Worm (Caenorhabditis elegans) whole organism, L4 larva: ENCODE data around the gene his-62.

ENCODE experiments used
- T26A8.4 ChIP-seq: fragments of 200-800 bp; sonication (Bioruptor generic); IDR thresholded peaks from 2 replicates; pipeline ENCODE4 v1.3.6; 2022; ENCODE audit warnings: missing genetic modification characterization, missing compliant biosample characterization
- ZK546.5 ChIP-seq, 2 experiments: sonication (generic microtip); optimal IDR thresholded peaks; 2 replicates each; lab custom pipeline; 2017; ENCODE audit warnings: missing biosample characterization in 2 of 2, missing genetic modification characterization in 2 of 2
- arid-1 ChIP-seq: fragments of 200-800 bp; sonication (Bioruptor generic); conservative IDR thresholded peaks from 2 replicates; pipeline ENCODE4 v1.3.6; 2022; ENCODE audit warnings: missing genetic modification reagents, missing genetic modification characterization, missing compliant biosample characterization
- ceh-20 ChIP-seq: fragments of 200-800 bp; sonication (Bioruptor generic); IDR thresholded peaks from 2 replicates; pipeline ENCODE4 v1.3.6; 2022; ENCODE audit warnings: missing genetic modification reagents, missing genetic modification characterization, missing compliant biosample characterization
- ces-1 ChIP-seq: fragments of 150-350 bp; sonication (generic microtip); optimal IDR thresholded peaks from 4 replicates; lab custom pipeline; 2014; ENCODE audit warnings: missing biosample characterization, missing genetic modification reagents, missing genetic modification characterization
- dve-1 ChIP-seq: sonication (generic microtip); optimal IDR thresholded peaks from 2 replicates; lab custom pipeline; 2017; ENCODE audit warnings: antibody characterized with exemption, mild to moderate bottlenecking, missing genetic modification characterization, missing compliant biosample characterization; ENCODE audit not compliant: insufficient read depth
- egl-27 ChIP-seq: sonication (generic microtip); optimal IDR thresholded peaks from 3 replicates; lab custom pipeline; 2017; ENCODE audit warnings: missing biosample characterization, missing genetic modification reagents, missing genetic modification characterization
- jun-1 ChIP-seq: fragments of 150-350 bp; optimal IDR thresholded peaks from 2 replicates; lab custom pipeline; 2014; ENCODE audit warnings: missing biosample characterization, missing genetic modification reagents, missing genetic modification characterization
- lsy-2 ChIP-seq, 2 experiments: fragments of 150-350 bp in 1 of 2; sonication (generic microtip) in 1 of 2; optimal IDR thresholded peaks; 2 replicates each; lab custom pipeline; 2014 to 2017; ENCODE audit warnings: missing biosample characterization in 2 of 2, missing genetic modification characterization in 2 of 2
- snpc-4 ChIP-seq: fragments of 150-350 bp; optimal IDR thresholded peaks from 2 replicates; lab custom pipeline; 2014; ENCODE audit warnings: missing biosample characterization, missing genetic modification characterization
- unc-62 ChIP-seq, 3 experiments: fragments of 150-350 bp in 1 of 3; sonication (generic microtip); optimal IDR thresholded peaks in 2 of 3; peaks in 1 of 3; 1 replicate in 1 of 3; 2 replicates in 2 of 3; lab custom pipeline; 2014 to 2017; ENCODE audit warnings: missing biosample characterization in 3 of 3, missing genetic modification characterization in 3 of 3, missing genetic modification reagents in 3 of 3, missing genotype in 1 of 3
- zfp-3 ChIP-seq: fragments of 200-800 bp; sonication (Bioruptor generic); conservative IDR thresholded peaks from 2 replicates; pipeline ENCODE4 v1.3.6; 2022; ENCODE audit warnings: missing genetic modification reagents, missing genetic modification characterization, missing compliant biosample characterization

DNA sequence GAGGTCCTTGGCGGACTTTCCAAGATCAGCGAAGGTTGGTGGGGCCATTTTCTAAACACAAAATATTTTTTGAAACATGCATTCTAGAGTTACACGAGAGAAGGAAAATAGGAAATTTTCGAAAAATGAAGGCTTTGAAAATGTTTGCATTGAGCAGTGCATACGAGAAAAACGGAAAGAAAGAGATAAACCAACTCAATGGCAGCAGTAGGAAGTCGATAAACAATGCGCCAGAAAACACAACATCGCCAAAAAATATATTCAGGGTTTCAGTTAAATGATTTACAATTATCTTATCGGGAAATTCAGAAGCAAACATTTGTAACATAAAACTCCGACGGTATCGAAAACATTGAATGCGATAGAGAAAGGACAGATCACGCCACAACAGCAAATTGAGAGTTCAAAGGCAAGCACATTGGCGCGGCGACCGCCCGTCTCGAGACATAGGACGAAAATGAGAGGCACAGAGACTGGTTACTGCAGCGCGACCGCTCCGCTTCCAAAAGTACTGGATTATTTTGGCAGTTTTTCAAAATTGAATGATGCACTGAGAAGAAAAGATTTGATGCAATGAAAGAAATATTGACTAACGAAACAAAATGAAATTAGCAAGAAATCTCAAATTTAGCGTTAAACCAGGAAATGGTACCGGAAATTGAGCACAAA, 21.6 kb downstream of the his-62 start, which contains the start of the genes vdac-1 and R05G6.5:
- TF ChIP-seq jun-1 (tag; lab: Kevin White, UChicago): no peak
- TF ChIP-seq egl-27 (tag; lab: Kevin White, UChicago): no peak
- TF ChIP-seq unc-62 (GFP tag; optimal IDR thresholded peaks at IDR 0.05 in 1 of 2; lab: Kevin White, UChicago): no peak
- TF ChIP-seq unc-62 (tag; optimal IDR thresholded peaks at IDR 0.05; lab: Kevin White, UChicago): no peak
- TF ChIP-seq dve-1: peak; percentile 90
- peak; percentile 59 for TF ChIP-seq T26A8.4 (GFP tag; lab: Robert Waterston, UW)
- peak; percentile 84 for TF ChIP-seq ceh-20 (GFP tag; lab: Robert Waterston, UW)
- peak; percentile 69 to 81 for TF ChIP-seq lsy-2 (tag; optimal IDR thresholded peaks at IDR 0.05; lab: Kevin White, UChicago)
- TF ChIP-seq snpc-4 (tag; lab: Kevin White, UChicago): no peak
- TF ChIP-seq ces-1 (GFP tag; lab: Kevin White, UChicago): no peak
- no peak for TF ChIP-seq arid-1 (GFP tag; lab: Robert Waterston, UW)
- no peak for TF ChIP-seq ZK546.5 (tag; optimal IDR thresholded peaks at IDR 0.05; lab: Kevin White, UChicago)
- peak; percentile 69 for TF ChIP-seq zfp-3 (GFP tag; lab: Robert Waterston, UW)
